Worm (Caenorhabditis elegans) whole organism, L4 larva: ENCODE data around the gene Y58A7A.2.

Experiments
- F49E8.2 ChIP-seq: sonication (generic microtip); optimal IDR thresholded peaks from 2 replicates; lab custom pipeline; 2016; ENCODE audit warnings: missing compliant biosample characterization, mild to moderate bottlenecking, missing genetic modification characterization, borderline replicate concordance
- aha-1 ChIP-seq: fragments of 150-350 bp; peaks from one replicate; lab custom pipeline; 2014; ENCODE audit warnings: missing biosample characterization, missing genetic modification characterization
- arid-1 ChIP-seq: fragments of 200-800 bp; sonication (Bioruptor generic); conservative IDR thresholded peaks from 2 replicates; pipeline ENCODE4 v1.3.6; 2022; ENCODE audit warnings: missing genetic modification reagents, missing genetic modification characterization, missing compliant biosample characterization
- ces-1 ChIP-seq: fragments of 150-350 bp; sonication (generic microtip); optimal IDR thresholded peaks from 4 replicates; lab custom pipeline; 2014; ENCODE audit warnings: missing biosample characterization, missing genetic modification reagents, missing genetic modification characterization
- egl-27 ChIP-seq: sonication (generic microtip); optimal IDR thresholded peaks from 3 replicates; lab custom pipeline; 2017; ENCODE audit warnings: missing biosample characterization, missing genetic modification reagents, missing genetic modification characterization
- lin-15B ChIP-seq: fragments of 150-350 bp; sonication (generic microtip); optimal IDR thresholded peaks from 3 replicates; lab custom pipeline; 2014; ENCODE audit warnings: missing biosample characterization, missing genetic modification characterization
- lsy-2 ChIP-seq, 2 experiments: fragments of 150-350 bp in 1 of 2; sonication (generic microtip) in 1 of 2; optimal IDR thresholded peaks; 2 replicates each; lab custom pipeline; 2014 to 2017; ENCODE audit warnings: missing biosample characterization in 2 of 2, missing genetic modification characterization in 2 of 2
- nhr-25 ChIP-seq: sonication (generic microtip); optimal IDR thresholded peaks from 2 replicates; lab custom pipeline; 2017; ENCODE audit warnings: missing genetic modification characterization, mild to moderate bottlenecking, missing compliant biosample characterization, antibody characterized with exemption, moderate library complexity, borderline replicate concordance; ENCODE audit not compliant: insufficient read depth
- nhr-76 ChIP-seq: fragments of 150-350 bp; optimal IDR thresholded peaks from 2 replicates; lab custom pipeline; 2014; ENCODE audit warnings: missing biosample characterization, missing genetic modification characterization
- pha-4 ChIP-seq, 2 experiments: fragments of 150-350 bp in 1 of 2; fragments of 200-800 bp in 1 of 2; sonication (Bioruptor generic) in 1 of 2; IDR thresholded peaks in 1 of 2; optimal IDR thresholded peaks in 1 of 2; 2 replicates each; pipeline versions ENCODE4 v1.3.6 to Lab custom; 2014 to 2022; ENCODE audit warnings: missing genetic modification characterization in 2 of 2, missing genetic modification reagents in 2 of 2, missing biosample characterization in 1 of 2, missing compliant biosample characterization in 1 of 2
- pqm-1 ChIP-seq: sonication (generic microtip); optimal IDR thresholded peaks from 2 replicates; lab custom pipeline; 2017; ENCODE audit warnings: missing biosample characterization, missing genetic modification characterization
- saeg-2 ChIP-seq: fragments of 200-800 bp; sonication (Bioruptor generic); IDR thresholded peaks from 2 replicates; pipeline ENCODE4 v1.3.6; 2022; ENCODE audit warnings: missing genetic modification reagents, missing genetic modification characterization, missing compliant biosample characterization
- snpc-4 ChIP-seq: fragments of 150-350 bp; optimal IDR thresholded peaks from 2 replicates; lab custom pipeline; 2014; ENCODE audit warnings: missing biosample characterization, missing genetic modification characterization
- zip-11 ChIP-seq: fragments of 200-800 bp; sonication (Bioruptor generic); IDR thresholded peaks from 2 replicates; pipeline ENCODE4 v1.3.6; 2022; ENCODE audit warnings: missing genetic modification characterization, missing compliant biosample characterization

- TF ChIP-seq saeg-2 (GFP tag; lab: Robert Waterston, UW) (no peak), lin-15B (tag; lab: Kevin White, UChicago) (no peak), ces-1 (no peak), pha-4 (GFP tag; IDR thresholded peaks at IDR 0.05; lab: Robert Waterston, UW) (no peak), pha-4 (tag; optimal IDR thresholded peaks at IDR 0.05; lab: Kevin White, UChicago) (no peak), arid-1 (GFP tag; lab: Robert Waterston, UW) (peak; percentile 44; the same call in 1 of the 2 replicates), zip-11 (GFP tag; lab: Robert Waterston, UW) (no peak), lsy-2 (tag; optimal IDR thresholded peaks at IDR 0.05; lab: Kevin White, UChicago) (peak; percentile 59 to 64), nhr-25 (tag; lab: Kevin White, UChicago) (peak; percentile 60), snpc-4 (tag; lab: Kevin White, UChicago) (no peak), nhr-76 (tag; lab: Kevin White, UChicago) (no peak), F49E8.2 (tag; lab: Kevin White, UChicago) (no peak), aha-1 (tag; lab: Kevin White, UChicago) (peak; percentile 96), egl-27 (no peak), pqm-1 (tag; lab: Kevin White, UChicago) (peak; percentile 26)
Observed at ce11 chrV:5064761-5065421, 7.1 kb downstream of the Y58A7A.2 start, which contains the start of gene mlk-1.
